Worm (Caenorhabditis elegans): Measurements from ENCODE around the gene Y24D9B.1.
"Not testable (repeated sequence)": the region's sequence is repeated elsewhere in the genome, so short reads cannot be mapped to it uniquely, and the experiment has no call there.

Y24D9B.1 gene

ce11 chrIV:4319473-4319872, 2.3 kb downstream of the Y24D9B.1 start:
- no peak for TF ChIP-seq ztf-29 (GFP tag; IDR thresholded peaks at IDR 0.05)
- TF ChIP-seq ref-1 (GFP tag; conservative IDR thresholded peaks at IDR 0.05), result no peak
- TF ChIP-seq ztf-23 (GFP tag; IDR thresholded peaks at IDR 0.05), result no peak
- no peak for TF ChIP-seq cog-1 (tag; optimal IDR thresholded peaks at IDR 0.05)
- no peak for TF ChIP-seq tab-1 (GFP tag; IDR thresholded peaks at IDR 0.05)
- peak; percentile 93 for TF ChIP-seq T22C8.4 (GFP tag; IDR thresholded peaks at IDR 0.05)

ce11 chrIV:4326445-4326844, 9.3 kb downstream of the Y24D9B.1 start, which contains the start of gene trpl-2:
trpl-2 (plus strand) TSS chrIV:4326654.
- TF ChIP-seq ref-1 (GFP tag; conservative IDR thresholded peaks at IDR 0.05), result no peak
- TF ChIP-seq flt-1 (GFP tag; IDR thresholded peaks at IDR 0.05), result no peak
- no peak for TF ChIP-seq ztf-29 (GFP tag; IDR thresholded peaks at IDR 0.05)
- TF ChIP-seq tab-1 (GFP tag; IDR thresholded peaks at IDR 0.05), result no peak
- no peak for TF ChIP-seq ztf-23 (GFP tag; IDR thresholded peaks at IDR 0.05)

- TF ChIP-seq med-1 (GFP tag; optimal IDR thresholded peaks at IDR 0.05; ENCODE audit: insufficient read depth) (no peak), ref-1 (GFP tag; conservative IDR thresholded peaks at IDR 0.05) (no peak), tab-1 (GFP tag; IDR thresholded peaks at IDR 0.05) (no peak), flt-1 (GFP tag; IDR thresholded peaks at IDR 0.05) (no peak), T22C8.4 (GFP tag; IDR thresholded peaks at IDR 0.05) (no peak)
Observed at ce11 chrIV:4336139-4336851, 19.1 kb downstream of the Y24D9B.1 start, which contains the start of the genes W03B1.3 and oac-51. W03B1.3 (minus strand) TSS chrIV:4336239. oac-51 (plus strand) TSS chrIV:4336801.

ce11 chrIV:4338217-4338616, 21.1 kb downstream of the Y24D9B.1 start:
- TF ChIP-seq ztf-23 (GFP tag; IDR thresholded peaks at IDR 0.05), result no peak
- TF ChIP-seq klf-2 (GFP tag; conservative IDR thresholded peaks at IDR 0.05), result no peak
- TF ChIP-seq T22C8.4 (GFP tag; IDR thresholded peaks at IDR 0.05), result no peak
- TF ChIP-seq med-1 (GFP tag; optimal IDR thresholded peaks at IDR 0.05; ENCODE audit: insufficient read depth), result no peak
- TF ChIP-seq cog-1 (tag; optimal IDR thresholded peaks at IDR 0.05), result no peak
- TF ChIP-seq ztf-29 (GFP tag; IDR thresholded peaks at IDR 0.05), result no peak
- TF ChIP-seq ref-1 (GFP tag; conservative IDR thresholded peaks at IDR 0.05), result no peak
- TF ChIP-seq flt-1 (GFP tag; IDR thresholded peaks at IDR 0.05), result no peak
- no peak for TF ChIP-seq tab-1 (GFP tag; IDR thresholded peaks at IDR 0.05)

ce11 chrIV:4344828-4345227, 27.7 kb downstream of the Y24D9B.1 start:
- TF ChIP-seq med-1 (GFP tag; optimal IDR thresholded peaks at IDR 0.05; ENCODE audit: insufficient read depth) (no peak), ztf-29 (GFP tag; IDR thresholded peaks at IDR 0.05) (no peak), T22C8.4 (GFP tag; IDR thresholded peaks at IDR 0.05) (no peak), cog-1 (tag; optimal IDR thresholded peaks at IDR 0.05) (no peak), ztf-23 (GFP tag; IDR thresholded peaks at IDR 0.05) (no peak), ref-1 (GFP tag; conservative IDR thresholded peaks at IDR 0.05) (no peak), klf-2 (GFP tag; conservative IDR thresholded peaks at IDR 0.05) (no peak), flt-1 (GFP tag; IDR thresholded peaks at IDR 0.05) (no peak), tab-1 (GFP tag; IDR thresholded peaks at IDR 0.05) (no peak)

ce11 chrIV:4346512-4346911, 29.4 kb downstream of the Y24D9B.1 start, which contains the start of gene oac-52:
oac-52 (minus strand) TSS chrIV:4346612.
- no peak for TF ChIP-seq klf-2 (GFP tag; conservative IDR thresholded peaks at IDR 0.05)
- no peak for TF ChIP-seq med-1 (GFP tag; optimal IDR thresholded peaks at IDR 0.05; ENCODE audit: insufficient read depth)
- TF ChIP-seq ztf-23 (GFP tag; IDR thresholded peaks at IDR 0.05), result no peak
- no peak for TF ChIP-seq ref-1 (GFP tag; conservative IDR thresholded peaks at IDR 0.05)
- no peak for TF ChIP-seq cog-1 (tag; optimal IDR thresholded peaks at IDR 0.05)
- TF ChIP-seq flt-1 (GFP tag; IDR thresholded peaks at IDR 0.05), result no peak
- no peak for TF ChIP-seq ztf-29 (GFP tag; IDR thresholded peaks at IDR 0.05)
- TF ChIP-seq tab-1 (GFP tag; IDR thresholded peaks at IDR 0.05), result no peak
- TF ChIP-seq T22C8.4 (GFP tag; IDR thresholded peaks at IDR 0.05), result no peak

ce11 chrIV:4347578-4348003, 30.4 kb downstream of the Y24D9B.1 start:
- no peak for TF ChIP-seq flt-1 (GFP tag; IDR thresholded peaks at IDR 0.05)
- no peak for TF ChIP-seq T22C8.4 (GFP tag; IDR thresholded peaks at IDR 0.05)
- no peak for TF ChIP-seq ztf-29 (GFP tag; IDR thresholded peaks at IDR 0.05)
- no peak for TF ChIP-seq cog-1 (tag; optimal IDR thresholded peaks at IDR 0.05)
- no peak for TF ChIP-seq ref-1 (GFP tag; conservative IDR thresholded peaks at IDR 0.05)
- TF ChIP-seq ztf-23 (GFP tag; IDR thresholded peaks at IDR 0.05), result no peak
- no peak for TF ChIP-seq med-1 (GFP tag; optimal IDR thresholded peaks at IDR 0.05; ENCODE audit: insufficient read depth)
- no peak for TF ChIP-seq klf-2 (GFP tag; conservative IDR thresholded peaks at IDR 0.05)
- no peak for TF ChIP-seq tab-1 (GFP tag; IDR thresholded peaks at IDR 0.05)

ce11 chrIV:4348146-4348545, 31.0 kb downstream of the Y24D9B.1 start, which contains the start of gene W03B1.5:
W03B1.5 (plus strand) TSS chrIV:4348446.
- TF ChIP-seq ztf-23, T22C8.4, flt-1 (GFP tag; IDR thresholded peaks at IDR 0.05): not testable (repeated sequence)

- no peak for TF ChIP-seq ztf-23 (GFP tag; IDR thresholded peaks at IDR 0.05)
- TF ChIP-seq flt-1 (GFP tag; IDR thresholded peaks at IDR 0.05), result no peak
- TF ChIP-seq med-1 (GFP tag; optimal IDR thresholded peaks at IDR 0.05; ENCODE audit: insufficient read depth), result no peak
- no peak for TF ChIP-seq T22C8.4 (GFP tag; IDR thresholded peaks at IDR 0.05)
- no peak for TF ChIP-seq cog-1 (tag; optimal IDR thresholded peaks at IDR 0.05)
- TF ChIP-seq klf-2 (GFP tag; conservative IDR thresholded peaks at IDR 0.05), result no peak
- no peak for TF ChIP-seq tab-1 (GFP tag; IDR thresholded peaks at IDR 0.05)
- TF ChIP-seq ztf-29 (GFP tag; IDR thresholded peaks at IDR 0.05), result no peak
- no peak for TF ChIP-seq ref-1 (GFP tag; conservative IDR thresholded peaks at IDR 0.05)
Observed at ce11 chrIV:4356879-4357278, 39.7 kb downstream of the Y24D9B.1 start, which contains the start of gene W03B1.9. W03B1.9 (minus strand) TSS chrIV:4356979.

- no peak for TF ChIP-seq ztf-23 (GFP tag; IDR thresholded peaks at IDR 0.05)
- no peak for TF ChIP-seq med-1 (GFP tag; optimal IDR thresholded peaks at IDR 0.05; ENCODE audit: insufficient read depth)
- no peak for TF ChIP-seq klf-2 (GFP tag; conservative IDR thresholded peaks at IDR 0.05)
- no peak for TF ChIP-seq ztf-29 (GFP tag; IDR thresholded peaks at IDR 0.05)
- no peak for TF ChIP-seq tab-1 (GFP tag; IDR thresholded peaks at IDR 0.05)
- TF ChIP-seq flt-1 (GFP tag; IDR thresholded peaks at IDR 0.05), result no peak
- TF ChIP-seq T22C8.4 (GFP tag; IDR thresholded peaks at IDR 0.05), result no peak
- no peak for TF ChIP-seq cog-1 (tag; optimal IDR thresholded peaks at IDR 0.05)
- TF ChIP-seq ref-1 (GFP tag; conservative IDR thresholded peaks at IDR 0.05), result no peak
Observed at ce11 chrIV:4357296-4357695, 40.1 kb downstream of the Y24D9B.1 start, which contains the start of gene sars-2. sars-2 (plus strand) TSS chrIV:4357636.

Measured in whole organism, midembryonic.